Worm (Caenorhabditis elegans): ENCODE measurements around the gene cya-2.

- TF ChIP-seq ama-1 (optimal IDR thresholded peaks at IDR 0.05) (no peak), gmeb-2 (tag; optimal IDR thresholded peaks at IDR 0.05) (no peak), fkh-10 (GFP tag; optimal IDR thresholded peaks at IDR 0.05) (no peak), nhr-11 (tag; optimal IDR thresholded peaks at IDR 0.05) (no peak), tbx-2 (tag; optimal IDR thresholded peaks at IDR 0.05) (no peak), pat-9 (tag; optimal IDR thresholded peaks at IDR 0.05) (no peak), odd-2 (tag; optimal IDR thresholded peaks at IDR 0.05) (no peak), unc-3 (GFP tag; conservative IDR thresholded peaks at IDR 0.05) (no peak), unc-3 (tag; optimal IDR thresholded peaks at IDR 0.05) (no peak)
Measured at ce11 chrII:1995744-1996143, 27.7 kb downstream of the cya-2 start.
